Fruit fly (Drosophila melanogaster) whole organism, pupa: ENCODE results near the gene CG17110.

Source experiments
- CG14655 ChIP-seq: fragments of 200-800 bp; sonication (Bioruptor generic); optimal IDR thresholded peaks from 3 replicates; lab custom pipeline; 2017; ENCODE audit warnings: mild to moderate bottlenecking, missing biosample characterization, missing genetic modification reagents, missing genetic modification characterization
- CG8301 ChIP-seq: fragments of 200-800 bp; sonication (Bioruptor generic); optimal IDR thresholded peaks from 2 replicates; lab custom pipeline; 2018; ENCODE audit warnings: missing biosample characterization, mild to moderate bottlenecking, missing genetic modification characterization
- EcR ChIP-seq: fragments of 200-800 bp; sonication (Bioruptor generic); optimal IDR thresholded peaks from 3 replicates; lab custom pipeline; 2019; ENCODE audit warnings: missing biosample characterization, missing genetic modification characterization, mild to moderate bottlenecking, moderate library complexity, missing genetic modification reagents
- Pif1B ChIP-seq: fragments of 200-800 bp; sonication (Bioruptor generic); optimal IDR thresholded peaks from 3 replicates; lab custom pipeline; 2016; ENCODE audit warnings: missing biosample characterization, missing genetic modification characterization
- gl ChIP-seq: fragments of 200-800 bp; sonication (Bioruptor generic); optimal IDR thresholded peaks from 2 replicates; lab custom pipeline; 2018; ENCODE audit warnings: missing biosample characterization, mild to moderate bottlenecking, missing genetic modification characterization

- TF ChIP-seq CG14655 (GFP tag; lab: Kevin White, UChicago) (no peak), EcR (GFP tag; lab: Kevin White, UChicago) (peak; percentile 42), CG8301 (tag; lab: Kevin White, UChicago) (no peak), gl (no peak), Pif1B (no peak)
Measured at dm6 chr3R:23119873-23120272, 28.3 kb downstream of the CG17110 start.
